Fruit fly (Drosophila melanogaster) whole organism, embryonic: ENCODE results near the gene Dyrk2.

Experiments
- Atf3 ChIP-seq: fragments of 200-800 bp; sonication (Bioruptor generic); optimal IDR thresholded peaks from 3 replicates; lab custom pipeline; 2016; ENCODE audit warnings: missing biosample characterization, missing genetic modification characterization
- CG10209 ChIP-seq: fragments of 200-800 bp; sonication (Bioruptor generic); optimal IDR thresholded peaks from 3 replicates; lab custom pipeline; 2017; ENCODE audit warnings: missing biosample characterization, mild to moderate bottlenecking, missing genetic modification characterization, missing genetic modification reagents
- CG10321 ChIP-seq: fragments of 200-800 bp; sonication (Bioruptor generic); IDR thresholded peaks from 2 replicates; pipeline ENCODE4 v1.3.6; 2022; ENCODE audit warnings: missing biosample characterization, missing genetic modification characterization
- CG10366 ChIP-seq: fragments of 200-800 bp; sonication (Bioruptor generic); IDR thresholded peaks from 2 replicates; pipeline ENCODE4 v1.3.6; 2022; ENCODE audit warnings: missing biosample characterization, missing genetic modification characterization
- CG11398 ChIP-seq: fragments of 200-800 bp; sonication (Bioruptor generic); optimal IDR thresholded peaks from 2 replicates; lab custom pipeline; 2016; ENCODE audit warnings: missing biosample characterization, missing genetic modification characterization
- CG11504 ChIP-seq: fragments of 200-800 bp; sonication (Bioruptor generic); optimal IDR thresholded peaks from 3 replicates; lab custom pipeline; 2019; ENCODE audit warnings: missing biosample characterization, mild to moderate bottlenecking, missing genetic modification characterization, moderate library complexity
- CG11695 ChIP-seq: fragments of 200-800 bp; sonication (Bioruptor generic); IDR thresholded peaks from 3 replicates; pipeline ENCODE4 v1.3.6; 2022; ENCODE audit warnings: missing biosample characterization, missing genetic modification characterization
- CG11723 ChIP-seq: fragments of 200-800 bp; sonication (Bioruptor generic); optimal IDR thresholded peaks from 2 replicates; lab custom pipeline; 2017; ENCODE audit warnings: missing biosample characterization, mild to moderate bottlenecking, missing genetic modification characterization
- CG13775 ChIP-seq: fragments of 200-800 bp; sonication (Bioruptor generic); optimal IDR thresholded peaks from 3 replicates; lab custom pipeline; 2017; ENCODE audit warnings: missing biosample characterization, mild to moderate bottlenecking, missing genetic modification characterization
- CG1603 ChIP-seq: fragments of 200-800 bp; sonication (Bioruptor generic); optimal IDR thresholded peaks from 2 replicates; lab custom pipeline; 2019; ENCODE audit warnings: missing biosample characterization, mild to moderate bottlenecking, missing genetic modification characterization, moderate library complexity
- CG17612 ChIP-seq: fragments of 200-800 bp; sonication (Bioruptor generic); IDR thresholded peaks from 2 replicates; pipeline ENCODE4 v1.3.6; 2022; ENCODE audit warnings: missing biosample characterization, missing genetic modification characterization
- CG18262 ChIP-seq: fragments of 200-800 bp; optimal IDR thresholded peaks from 3 replicates; lab custom pipeline; 2019; ENCODE audit warnings: missing biosample characterization, mild to moderate bottlenecking, missing genetic modification characterization, moderate library complexity
- CG2116 ChIP-seq: fragments of 200-800 bp; sonication (Bioruptor generic); optimal IDR thresholded peaks from 3 replicates; lab custom pipeline; 2018; ENCODE audit warnings: missing biosample characterization, mild to moderate bottlenecking, missing genetic modification characterization
- CG33213 ChIP-seq: fragments of 200-800 bp; sonication (Bioruptor generic); optimal IDR thresholded peaks from 3 replicates; lab custom pipeline; 2016; ENCODE audit warnings: missing biosample characterization, missing genetic modification characterization
- CG34376 ChIP-seq: fragments of 200-800 bp; sonication (Bioruptor generic); optimal IDR thresholded peaks from 2 replicates; lab custom pipeline; 2018; ENCODE audit warnings: missing biosample characterization, mild to moderate bottlenecking, missing genetic modification characterization
- CG7987 ChIP-seq: fragments of 200-800 bp; sonication (Bioruptor generic); optimal IDR thresholded peaks from 2 replicates; lab custom pipeline; 2018; ENCODE audit warnings: missing biosample characterization, mild to moderate bottlenecking, missing genetic modification characterization, moderate library complexity
- CG8089 ChIP-seq: fragments of 200-800 bp; sonication (Bioruptor generic); optimal IDR thresholded peaks from 3 replicates; lab custom pipeline; 2016; ENCODE audit warnings: missing biosample characterization, missing genetic modification characterization
- Dbx ChIP-seq: fragments of 200-800 bp; sonication (Bioruptor generic); IDR thresholded peaks from 3 replicates; pipeline ENCODE4 v1.3.6; 2022; ENCODE audit warnings: missing biosample characterization, missing genetic modification characterization
- Dref ChIP-seq: fragments of 200-800 bp; sonication (Bioruptor generic); IDR thresholded peaks from 2 replicates; pipeline ENCODE4 v1.3.6; 2022; ENCODE audit warnings: missing biosample characterization, missing genetic modification characterization
- Drgx ChIP-seq: fragments of 200-800 bp; sonication (Bioruptor generic); IDR thresholded peaks from 2 replicates; pipeline ENCODE4 v1.3.6; 2022; ENCODE audit warnings: missing biosample characterization, missing genetic modification characterization
- H15 ChIP-seq: fragments of 200-800 bp; sonication (Bioruptor generic); IDR thresholded peaks from 3 replicates; pipeline ENCODE4 v1.3.6; 2022; ENCODE audit warnings: missing biosample characterization, missing genetic modification characterization
- HHEX ChIP-seq: fragments of 200-800 bp; sonication (Bioruptor generic); optimal IDR thresholded peaks from 3 replicates; lab custom pipeline; 2017; ENCODE audit warnings: missing biosample characterization, mild to moderate bottlenecking, missing genetic modification characterization, missing genetic modification reagents
- Lhr ChIP-seq: fragments of 200-800 bp; sonication (Bioruptor generic); optimal IDR thresholded peaks from 3 replicates; lab custom pipeline; 2017; ENCODE audit warnings: mild to moderate bottlenecking, missing biosample characterization, missing genetic modification reagents, missing genetic modification characterization
- Nf-YA ChIP-seq: fragments of 200-800 bp; sonication (Bioruptor generic); IDR thresholded peaks from 2 replicates; pipeline ENCODE4 v1.3.6; 2022; ENCODE audit warnings: missing biosample characterization, missing genetic modification characterization
- Oli ChIP-seq: fragments of 200-800 bp; sonication (Bioruptor generic); optimal IDR thresholded peaks from 2 replicates; lab custom pipeline; 2018; ENCODE audit warnings: missing biosample characterization, mild to moderate bottlenecking, missing genetic modification characterization, moderate library complexity
- TFAM ChIP-seq: fragments of 200-800 bp; sonication (Bioruptor generic); optimal IDR thresholded peaks from 2 replicates; lab custom pipeline; 2017; ENCODE audit warnings: missing biosample characterization, missing genetic modification characterization, inconsistent platforms
- ab ChIP-seq: fragments of 200-800 bp; sonication (Bioruptor generic); optimal IDR thresholded peaks from 2 replicates; lab custom pipeline; 2016; ENCODE audit warnings: missing biosample characterization, missing genetic modification characterization
- ap ChIP-seq: fragments of 200-800 bp; sonication (Bioruptor generic); IDR thresholded peaks from 2 replicates; pipeline ENCODE4 v1.3.6; 2022; ENCODE audit warnings: missing biosample characterization, missing genetic modification characterization
- ara ChIP-seq: fragments of 200-800 bp; sonication (Bioruptor generic); IDR thresholded peaks from 2 replicates; pipeline ENCODE4 v1.3.6; 2022; ENCODE audit warnings: missing biosample characterization, missing genetic modification characterization
- ato ChIP-seq: fragments of 200-800 bp; sonication (Bioruptor generic); IDR thresholded peaks from 2 replicates; pipeline ENCODE4 v1.3.6; 2022; ENCODE audit warnings: missing biosample characterization, missing genetic modification characterization; ENCODE audit not compliant: partially characterized antibody
- br ChIP-seq: fragments of >200 bp; optimal IDR thresholded peaks from 2 replicates; lab custom pipeline; 2017
- bsh ChIP-seq, 2 experiments: fragments of 200-800 bp; sonication (Bioruptor generic); optimal IDR thresholded peaks; 2 replicates each; lab custom pipeline; 2017 to 2018; ENCODE audit warnings: mild to moderate bottlenecking in 2 of 2, missing biosample characterization in 2 of 2, missing genetic modification characterization in 2 of 2, moderate library complexity in 1 of 2
- chm ChIP-seq: fragments of 200-800 bp; sonication (Bioruptor generic); IDR thresholded peaks from 2 replicates; pipeline ENCODE4 v1.3.6; 2022; ENCODE audit warnings: missing biosample characterization, missing genetic modification characterization
- chn ChIP-seq: fragments of 200-800 bp; sonication (Bioruptor generic); optimal IDR thresholded peaks from 2 replicates; lab custom pipeline; 2016; ENCODE audit warnings: missing biosample characterization, missing genetic modification characterization
- crp ChIP-seq, 2 experiments: fragments of 200-800 bp; sonication (Bioruptor generic); optimal IDR thresholded peaks; 2 replicates in 1 of 2; 3 replicates in 1 of 2; lab custom pipeline; 2017; ENCODE audit warnings: missing biosample characterization in 2 of 2, missing genetic modification characterization in 2 of 2, mild to moderate bottlenecking in 1 of 2, moderate library complexity in 1 of 2
- dati ChIP-seq: fragments of 200-800 bp; sonication (Bioruptor generic); IDR thresholded peaks from 2 replicates; pipeline ENCODE4 v1.3.6; 2022; ENCODE audit warnings: missing biosample characterization, missing genetic modification characterization
- dmrt11E ChIP-seq: fragments of 200-800 bp; sonication (Bioruptor generic); optimal IDR thresholded peaks from 3 replicates; lab custom pipeline; 2018; ENCODE audit warnings: missing biosample characterization, mild to moderate bottlenecking, missing genetic modification characterization, moderate library complexity
- fd64A ChIP-seq: fragments of 200-800 bp; sonication (Bioruptor generic); optimal IDR thresholded peaks from 3 replicates; lab custom pipeline; 2018; ENCODE audit warnings: missing biosample characterization, mild to moderate bottlenecking, missing genetic modification characterization
- gem ChIP-seq: fragments of 200-800 bp; sonication (Bioruptor generic); optimal IDR thresholded peaks from 2 replicates; lab custom pipeline; 2019; ENCODE audit warnings: missing biosample characterization, mild to moderate bottlenecking, missing genetic modification characterization, moderate library complexity
- gro ChIP-seq: fragments of 200-800 bp; sonication (Bioruptor generic); optimal IDR thresholded peaks from 2 replicates; lab custom pipeline; 2016; ENCODE audit warnings: missing biosample characterization, missing genetic modification characterization
- ham ChIP-seq: fragments of 200-800 bp; sonication (Bioruptor generic); IDR thresholded peaks from 2 replicates; pipeline ENCODE4 v1.3.6; 2022; ENCODE audit warnings: missing biosample characterization, missing genetic modification characterization
- lmd ChIP-seq: fragments of 200-800 bp; sonication (Bioruptor generic); IDR thresholded peaks from 2 replicates; pipeline ENCODE4 v1.3.6; 2022; ENCODE audit warnings: missing biosample characterization, missing genetic modification characterization
- luna ChIP-seq: fragments of 200-800 bp; sonication (Bioruptor generic); optimal IDR thresholded peaks from 2 replicates; lab custom pipeline; 2016; ENCODE audit warnings: missing biosample characterization, missing genetic modification characterization
- nau ChIP-seq: fragments of 200-800 bp; sonication (Bioruptor generic); optimal IDR thresholded peaks from 3 replicates; lab custom pipeline; 2017; ENCODE audit warnings: missing biosample characterization, mild to moderate bottlenecking, missing genetic modification characterization, missing genetic modification reagents
- nmo ChIP-seq: fragments of 200-800 bp; sonication (Bioruptor generic); optimal IDR thresholded peaks from 2 replicates; lab custom pipeline; 2018; ENCODE audit warnings: missing biosample characterization, mild to moderate bottlenecking, missing genetic modification characterization, moderate library complexity
- pnt ChIP-seq: fragments of 200-800 bp; sonication (Bioruptor generic); optimal IDR thresholded peaks from 3 replicates; lab custom pipeline; 2016; ENCODE audit warnings: missing biosample characterization, missing genetic modification characterization
- pum ChIP-seq: fragments of 200-800 bp; sonication (Bioruptor generic); optimal IDR thresholded peaks from 2 replicates; lab custom pipeline; 2016; ENCODE audit warnings: missing biosample characterization, missing genetic modification characterization
- slp2 ChIP-seq: fragments of 200-800 bp; sonication (Bioruptor generic); optimal IDR thresholded peaks from 2 replicates; lab custom pipeline; 2016; ENCODE audit warnings: missing biosample characterization, missing genetic modification characterization
- sr ChIP-seq: fragments of 200-800 bp; sonication (Bioruptor generic); IDR thresholded peaks from 3 replicates; pipeline ENCODE4 v1.3.6; 2022; ENCODE audit warnings: missing biosample characterization, missing genetic modification characterization
- wek ChIP-seq: fragments of 200-800 bp; sonication (Bioruptor generic); optimal IDR thresholded peaks from 3 replicates; lab custom pipeline; 2018; ENCODE audit warnings: missing biosample characterization, mild to moderate bottlenecking, missing genetic modification characterization, moderate library complexity
- zen ChIP-seq: fragments of 200-800 bp; sonication (Bioruptor generic); optimal IDR thresholded peaks from 3 replicates; lab custom pipeline; 2018; ENCODE audit warnings: missing biosample characterization, mild to moderate bottlenecking, missing genetic modification characterization, moderate library complexity

Gene Dyrk2

dm6 chr2L:14245517-14245916 lies 11.6 kb upstream of the Dyrk2 start (continued):
- TF ChIP-seq CG2116 (GFP tag; lab: Kevin White, UChicago) (no peak), ara (GFP tag; lab: Robert Waterston, UW) (peak; percentile 60), wek (GFP tag; lab: Kevin White, UChicago) (no peak), nau (no peak), CG10321 (no peak), ato (GFP tag; lab: Robert Waterston, UW) (no peak), CG7987 (no peak), Oli (tag; lab: Kevin White, UChicago) (peak; percentile 70), CG10366 (GFP tag; lab: Robert Waterston, UW) (peak; percentile 27), pnt (peak; percentile 14), Atf3 (no peak), TFAM (GFP tag; lab: Kevin White, UChicago) (no peak), sr (GFP tag; lab: Robert Waterston, UW) (no peak), luna (GFP tag; lab: Kevin White, UChicago) (no peak), pum (GFP tag; lab: Kevin White, UChicago) (peak; percentile 28), CG33213 (GFP tag; lab: Kevin White, UChicago) (no peak), CG1603 (tag; lab: Kevin White, UChicago) (peak; percentile 84), slp2 (GFP tag; lab: Kevin White, UChicago) (peak; percentile 24), CG17612 (GFP tag; lab: Robert Waterston, UW) (no peak), Nf-YA (GFP tag; lab: Robert Waterston, UW) (0 out of 2 replicates have a peak, but pooled peaks have one; percentile 7), chn (GFP tag; lab: Kevin White, UChicago) (peak; percentile 23), CG34376 (GFP tag; lab: Kevin White, UChicago) (no peak), gem (tag; lab: Kevin White, UChicago) (peak; percentile 83), gro (GFP tag; lab: Kevin White, UChicago) (no peak), chm (GFP tag; lab: Robert Waterston, UW) (peak; percentile 70; the same call in 1 of the 2 replicates), HHEX (GFP tag; lab: Kevin White, UChicago) (peak; percentile 16), dati (GFP tag; lab: Robert Waterston, UW) (peak; percentile 69), H15 (GFP tag; lab: Robert Waterston, UW) (peak; percentile 34; the same call in 1 of the 3 replicates), br (no peak), ap (GFP tag; lab: Robert Waterston, UW) (peak; percentile 35; the same call in 1 of the 2 replicates), ab (no peak), CG18262 (tag; lab: Kevin White, UChicago) (peak; percentile 64), CG8089 (GFP tag; lab: Kevin White, UChicago) (peak; percentile 5), Dref (GFP tag; lab: Robert Waterston, UW) (no peak), CG10209 (GFP tag; lab: Kevin White, UChicago) (peak; percentile 45), CG11504 (tag; lab: Kevin White, UChicago) (peak; percentile 75), Lhr (peak; percentile 21), CG11695 (GFP tag; lab: Robert Waterston, UW) (no peak), lmd (0 out of 2 replicates have a peak, but pooled peaks have one; percentile 42), zen (no peak), Drgx (GFP tag; lab: Robert Waterston, UW) (peak; percentile 54; the same call in 1 of the 2 replicates), dmrt11E (tag; lab: Kevin White, UChicago) (peak; percentile 55), crp (GFP tag; optimal IDR thresholded peaks at IDR 0.05; lab: Kevin White, UChicago) (peak in 1 of 2 experiments; percentile 2), CG11723 (GFP tag; lab: Kevin White, UChicago) (peak; percentile 20), ham (no peak), fd64A (GFP tag; lab: Kevin White, UChicago) (peak; percentile 44), CG11398 (GFP tag; lab: Kevin White, UChicago) (no peak), CG13775 (GFP tag; lab: Kevin White, UChicago) (peak; percentile 36), nmo (GFP tag; lab: Kevin White, UChicago) (peak; percentile 72), Dbx (no peak), bsh (GFP tag; optimal IDR thresholded peaks at IDR 0.05; lab: Kevin White, UChicago) (peak in 1 of 2 experiments; percentile 86)
